Fruit fly (Drosophila melanogaster) whole organism, embryonic: ENCODE data around the gene smo.

Source experiments
- ATbp ChIP-seq: fragments of 200-800 bp; sonication (Bioruptor generic); optimal IDR thresholded peaks from 2 replicates; lab custom pipeline; 2017; ENCODE audit warnings: missing biosample characterization, mild to moderate bottlenecking, missing genetic modification characterization, missing genetic modification reagents
- Ada2b ChIP-seq: fragments of 200-800 bp; sonication (Bioruptor generic); IDR thresholded peaks from 2 replicates; pipeline ENCODE4 v1.3.6; 2022; ENCODE audit warnings: missing biosample characterization, missing genetic modification characterization
- B-H2 ChIP-seq: fragments of 200-800 bp; sonication (Bioruptor generic); optimal IDR thresholded peaks from 2 replicates; lab custom pipeline; 2018; ENCODE audit warnings: missing biosample characterization, mild to moderate bottlenecking, missing genetic modification characterization
- CG11093 ChIP-seq: fragments of 200-800 bp; sonication (Bioruptor generic); IDR thresholded peaks from 3 replicates; pipeline ENCODE4 v1.3.6; 2022; ENCODE audit warnings: missing biosample characterization, missing genetic modification characterization
- CG12155 ChIP-seq: fragments of 200-800 bp; sonication (Bioruptor generic); optimal IDR thresholded peaks from 3 replicates; lab custom pipeline; 2016; ENCODE audit warnings: missing biosample characterization, missing genetic modification characterization
- CG12236 ChIP-seq: fragments of 200-800 bp; sonication (Bioruptor generic); optimal IDR thresholded peaks from 2 replicates; lab custom pipeline; 2016; ENCODE audit warnings: missing biosample characterization, missing genetic modification characterization
- CG13894 ChIP-seq: fragments of 200-800 bp; sonication (Bioruptor generic); optimal IDR thresholded peaks from 3 replicates; lab custom pipeline; 2018; ENCODE audit warnings: missing biosample characterization, mild to moderate bottlenecking, missing genetic modification characterization, moderate library complexity
- CG15269 ChIP-seq: fragments of 200-800 bp; sonication (Bioruptor generic); optimal IDR thresholded peaks from 2 replicates; lab custom pipeline; 2018; ENCODE audit warnings: missing biosample characterization, mild to moderate bottlenecking, missing genetic modification characterization, moderate library complexity
- CG17186 ChIP-seq: fragments of 200-800 bp; sonication (Bioruptor generic); optimal IDR thresholded peaks from 3 replicates; lab custom pipeline; 2017; ENCODE audit warnings: missing biosample characterization, missing genetic modification reagents, missing genetic modification characterization
- CG17328 ChIP-seq: fragments of 200-800 bp; sonication (Bioruptor generic); IDR thresholded peaks from 2 replicates; pipeline ENCODE4 v1.3.6; 2022; ENCODE audit warnings: missing biosample characterization, missing genetic modification characterization
- CG17829 ChIP-seq: fragments of 200-800 bp; optimal IDR thresholded peaks from 2 replicates; lab custom pipeline; 2019; ENCODE audit warnings: missing biosample characterization, mild to moderate bottlenecking, missing genetic modification characterization, moderate library complexity
- CG18011 ChIP-seq: fragments of 200-800 bp; sonication (Bioruptor generic); optimal IDR thresholded peaks from 2 replicates; lab custom pipeline; 2017; ENCODE audit warnings: missing biosample characterization, missing genetic modification characterization, mild to moderate bottlenecking, moderate library complexity, missing genotype
- CG1832 ChIP-seq: fragments of 200-800 bp; sonication (Bioruptor generic); optimal IDR thresholded peaks from 2 replicates; lab custom pipeline; 2017; ENCODE audit warnings: missing biosample characterization, mild to moderate bottlenecking, missing genetic modification characterization, inconsistent platforms
- CG2202 ChIP-seq: fragments of 200-800 bp; sonication (Bioruptor generic); optimal IDR thresholded peaks from 2 replicates; lab custom pipeline; 2018; ENCODE audit warnings: missing biosample characterization, mild to moderate bottlenecking, missing genetic modification characterization
- CG2678 ChIP-seq: fragments of 200-800 bp; sonication (Bioruptor generic); optimal IDR thresholded peaks from 3 replicates; lab custom pipeline; 2019; ENCODE audit warnings: missing biosample characterization, mild to moderate bottlenecking, missing genetic modification characterization, moderate library complexity
- CG3995 ChIP-seq: fragments of 200-800 bp; sonication (Bioruptor generic); optimal IDR thresholded peaks from 3 replicates; lab custom pipeline; 2016; ENCODE audit warnings: missing biosample characterization, missing genetic modification characterization
- CG7372 ChIP-seq: fragments of 200-800 bp; sonication (Bioruptor generic); IDR thresholded peaks from 2 replicates; pipeline ENCODE4 v1.3.6; 2022; ENCODE audit warnings: missing biosample characterization, missing genetic modification characterization
- Camta ChIP-seq: fragments of 200-800 bp; sonication (Bioruptor generic); optimal IDR thresholded peaks from 2 replicates; lab custom pipeline; 2016; ENCODE audit warnings: missing biosample characterization, missing genetic modification characterization
- D ChIP-seq, 2 experiments: fragments of 200-800 bp in 1 of 2; fragments of >200 bp in 1 of 2; sonication (Bioruptor generic) in 1 of 2; optimal IDR thresholded peaks; 2 replicates in 1 of 2; 3 replicates in 1 of 2; lab custom pipeline; 2017; ENCODE audit warnings: mild to moderate bottlenecking in 1 of 2, missing biosample characterization in 1 of 2, missing genetic modification characterization in 1 of 2, missing genetic modification reagents in 1 of 2
- Dip3 ChIP-seq: fragments of 200-800 bp; sonication (Bioruptor generic); optimal IDR thresholded peaks from 3 replicates; lab custom pipeline; 2016; ENCODE audit warnings: missing biosample characterization, missing genetic modification characterization
- HLH3B ChIP-seq: fragments of 200-800 bp; sonication (Bioruptor generic); IDR thresholded peaks from 2 replicates; pipeline ENCODE4 v1.3.6; 2022; ENCODE audit warnings: missing biosample characterization, missing genetic modification characterization
- NC2β ChIP-seq: fragments of 200-800 bp; sonication (Bioruptor generic); optimal IDR thresholded peaks from 2 replicates; lab custom pipeline; 2016; ENCODE audit warnings: missing biosample characterization, missing genetic modification characterization
- NFAT ChIP-seq: fragments of 200-800 bp; sonication (Bioruptor generic); IDR thresholded peaks from 2 replicates; pipeline ENCODE4 v1.3.6; 2022; ENCODE audit warnings: missing biosample characterization, missing genetic modification characterization
- Sox100B ChIP-seq: fragments of 200-800 bp; sonication (Bioruptor generic); optimal IDR thresholded peaks from 3 replicates; lab custom pipeline; 2018; ENCODE audit warnings: missing biosample characterization, mild to moderate bottlenecking, missing genetic modification characterization
- Sry-δ ChIP-seq: fragments of 200-800 bp; sonication (Bioruptor generic); optimal IDR thresholded peaks from 2 replicates; lab custom pipeline; 2016; ENCODE audit warnings: missing biosample characterization, missing genetic modification characterization
- Trl ChIP-seq, 3 experiments: fragments of >200 bp in 2 of 3; fragments of 200-800 bp in 1 of 3; sonication (Bioruptor generic) in 1 of 3; optimal IDR thresholded peaks; 2 replicates in 1 of 3; 3 replicates in 2 of 3; lab custom pipeline; 2016 to 2017; ENCODE audit warnings: missing biosample characterization in 1 of 3, missing genetic modification characterization in 1 of 3
- amos ChIP-seq: fragments of 200-800 bp; sonication (Bioruptor generic); IDR thresholded peaks from 2 replicates; pipeline ENCODE4 v1.3.6; 2022; ENCODE audit warnings: missing biosample characterization, missing genetic modification characterization; ENCODE audit not compliant: partially characterized antibody
- cas ChIP-seq: fragments of 200-800 bp; sonication (Bioruptor generic); IDR thresholded peaks from 2 replicates; pipeline ENCODE4 v1.3.6; 2022; ENCODE audit warnings: missing biosample characterization, missing genetic modification characterization
- chinmo ChIP-seq: fragments of 200-800 bp; sonication (Bioruptor generic); IDR thresholded peaks from 4 replicates; pipeline ENCODE4 v1.3.6; 2022; ENCODE audit warnings: missing biosample characterization, missing genetic modification characterization; ENCODE audit not compliant: partially characterized antibody
- cwo ChIP-seq: fragments of 200-800 bp; sonication (Bioruptor generic); optimal IDR thresholded peaks from 3 replicates; lab custom pipeline; 2017; ENCODE audit warnings: missing biosample characterization, missing genetic modification characterization, mild to moderate bottlenecking, moderate library complexity, missing genetic modification reagents
- gcm2 ChIP-seq: fragments of 200-800 bp; sonication (Bioruptor generic); optimal IDR thresholded peaks from 2 replicates; lab custom pipeline; 2016; ENCODE audit warnings: missing biosample characterization, missing genetic modification characterization
- ham ChIP-seq: fragments of 200-800 bp; sonication (Bioruptor generic); IDR thresholded peaks from 2 replicates; pipeline ENCODE4 v1.3.6; 2022; ENCODE audit warnings: missing biosample characterization, missing genetic modification characterization
- jigr1 ChIP-seq: fragments of 200-800 bp; sonication (Bioruptor generic); IDR thresholded peaks from 3 replicates; pipeline ENCODE4 v1.3.6; 2022; ENCODE audit warnings: missing biosample characterization, missing genetic modification characterization
- maf-S ChIP-seq: fragments of 200-800 bp; sonication (Bioruptor generic); optimal IDR thresholded peaks from 2 replicates; lab custom pipeline; 2016; ENCODE audit warnings: missing biosample characterization, missing genetic modification characterization
- nom ChIP-seq: fragments of 200-800 bp; sonication (Bioruptor generic); optimal IDR thresholded peaks from 2 replicates; lab custom pipeline; 2017; ENCODE audit warnings: missing biosample characterization, missing genetic modification characterization, mild to moderate bottlenecking, moderate library complexity, missing genetic modification reagents
- oc ChIP-seq: fragments of 200-800 bp; sonication (Bioruptor generic); optimal IDR thresholded peaks from 2 replicates; lab custom pipeline; 2018; ENCODE audit warnings: missing biosample characterization, mild to moderate bottlenecking, missing genetic modification characterization, moderate library complexity
- prd ChIP-seq, 3 experiments: fragments of >200 bp in 2 of 3; fragments of 200-800 bp in 1 of 3; sonication (Bioruptor generic) in 1 of 3; optimal IDR thresholded peaks in 2 of 3; IDR thresholded peaks in 1 of 3; 2 replicates in 2 of 3; 3 replicates in 1 of 3; pipeline versions ENCODE4 v1.3.6 to Lab custom; 2017 to 2022; ENCODE audit warnings: missing biosample characterization in 1 of 3, missing genetic modification characterization in 1 of 3
- pros ChIP-seq: fragments of 200-800 bp; sonication (Bioruptor generic); optimal IDR thresholded peaks from 3 replicates; lab custom pipeline; 2019; ENCODE audit warnings: missing biosample characterization, mild to moderate bottlenecking, missing genetic modification characterization, moderate library complexity
- repo ChIP-seq: fragments of 200-800 bp; sonication (Bioruptor generic); optimal IDR thresholded peaks from 2 replicates; lab custom pipeline; 2016; ENCODE audit warnings: missing biosample characterization, missing genetic modification characterization
- salm ChIP-seq: fragments of 200-800 bp; sonication (Bioruptor generic); optimal IDR thresholded peaks from 2 replicates; lab custom pipeline; 2018; ENCODE audit warnings: missing biosample characterization, mild to moderate bottlenecking, missing genetic modification characterization
- sc ChIP-seq, 3 experiments: fragments of >200 bp in 2 of 3; fragments of 200-800 bp in 1 of 3; sonication (Bioruptor generic) in 1 of 3; optimal IDR thresholded peaks; 2 replicates in 2 of 3; 3 replicates in 1 of 3; lab custom pipeline; 2017; ENCODE audit warnings: mild to moderate bottlenecking in 1 of 3, missing biosample characterization in 1 of 3, missing genetic modification characterization in 1 of 3, missing genetic modification reagents in 1 of 3
- sens-2 ChIP-seq: fragments of 200-800 bp; sonication (Bioruptor generic); IDR thresholded peaks from 2 replicates; pipeline ENCODE4 v1.3.6; 2022; ENCODE audit warnings: missing biosample characterization, missing genetic modification characterization
- sisA ChIP-seq: fragments of 200-800 bp; sonication (Bioruptor generic); IDR thresholded peaks from 2 replicates; pipeline ENCODE4 v1.3.6; 2022; ENCODE audit warnings: missing biosample characterization, missing genetic modification characterization
- slou ChIP-seq: fragments of 200-800 bp; sonication (Bioruptor generic); optimal IDR thresholded peaks from 3 replicates; lab custom pipeline; 2016; ENCODE audit warnings: missing biosample characterization, missing genetic modification characterization
- trem ChIP-seq: fragments of 200-800 bp; optimal IDR thresholded peaks from 3 replicates; lab custom pipeline; 2019; ENCODE audit warnings: missing biosample characterization, mild to moderate bottlenecking, missing genetic modification characterization, moderate library complexity
- twi ChIP-seq: fragments of 200-800 bp; optimal IDR thresholded peaks from 2 replicates; lab custom pipeline; 2019; ENCODE audit warnings: missing biosample characterization, mild to moderate bottlenecking, missing genetic modification characterization, moderate library complexity
- vnd ChIP-seq: fragments of 200-800 bp; sonication (Bioruptor generic); IDR thresholded peaks from 3 replicates; pipeline ENCODE4 v1.3.6; 2022; ENCODE audit warnings: missing biosample characterization, missing genetic modification characterization; ENCODE audit not compliant: partially characterized antibody

Gene smo

DNA sequence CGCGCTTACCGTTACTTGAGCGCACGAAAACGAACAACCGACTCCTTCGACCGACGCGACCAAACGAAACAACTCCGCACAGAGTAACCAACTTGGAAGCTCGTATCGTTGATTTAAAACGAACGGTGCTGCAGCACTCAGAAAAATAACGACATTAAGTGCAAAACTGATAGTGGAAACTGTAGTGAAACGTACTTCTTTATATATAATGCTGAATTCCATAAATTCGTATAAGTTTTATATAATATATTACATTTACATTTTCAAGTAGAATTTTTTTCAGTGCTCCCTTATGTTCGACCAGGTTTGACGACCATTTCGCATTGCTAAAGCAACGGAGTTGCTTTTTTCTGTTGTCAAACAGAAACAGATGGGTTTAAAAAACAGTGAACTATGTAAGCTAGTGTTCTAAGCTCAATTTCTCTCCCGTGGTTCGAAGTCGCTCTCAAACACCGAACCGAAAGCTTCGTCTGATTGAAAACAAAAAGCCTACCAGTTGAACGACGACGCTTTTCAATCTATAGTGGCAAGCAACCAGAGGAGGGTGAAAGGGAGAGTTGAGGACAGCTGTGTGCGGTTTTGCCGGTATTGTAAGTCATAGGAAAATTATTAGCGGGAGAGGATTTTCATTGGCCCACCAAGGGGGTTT is 9.8 kb upstream of the smo start, which contains the start of gene CG17075 (continued):
- peak; percentile 91 for TF ChIP-seq oc (tag; lab: Kevin White, UChicago)
- TF ChIP-seq Camta (GFP tag; lab: Kevin White, UChicago) = peak; percentile 82
- no peak for TF ChIP-seq D (optimal IDR thresholded peaks at IDR 0.05; lab: Kevin White, UChicago)
- peak; percentile 84 for TF ChIP-seq D (GFP tag; optimal IDR thresholded peaks at IDR 0.05; lab: Kevin White, UChicago)
- peak; percentile 65 for TF ChIP-seq NC2β
- TF ChIP-seq sc (optimal IDR thresholded peaks at IDR 0.05; lab: Kevin White, UChicago) = no peak
- TF ChIP-seq sc (GFP tag; optimal IDR thresholded peaks at IDR 0.05; lab: Kevin White, UChicago) = peak; percentile 76
- TF ChIP-seq CG2202 (tag; lab: Kevin White, UChicago) = peak; percentile 58
- TF ChIP-seq salm (tag; lab: Kevin White, UChicago) = peak; percentile 83
- TF ChIP-seq maf-S = peak; percentile 62
- TF ChIP-seq CG17829 (tag; lab: Kevin White, UChicago) = peak; percentile 89
- TF ChIP-seq cwo (GFP tag; lab: Kevin White, UChicago) = peak; percentile 94
- peak; percentile 82 for TF ChIP-seq jigr1 (GFP tag; lab: Robert Waterston, UW)
- peak; percentile 28 for TF ChIP-seq Sry-δ (GFP tag; lab: Kevin White, UChicago)
- TF ChIP-seq vnd = no peak
- TF ChIP-seq CG12155 (GFP tag; lab: Kevin White, UChicago) = peak; percentile 90
- peak; percentile 92 for TF ChIP-seq sisA (GFP tag; lab: Robert Waterston, UW)
- no peak for TF ChIP-seq CG1832 (GFP tag; lab: Kevin White, UChicago)
- peak; percentile 97 for TF ChIP-seq CG2678 (tag; lab: Kevin White, UChicago)
- peak; percentile 85 for TF ChIP-seq CG18011 (GFP tag; lab: Kevin White, UChicago)
- TF ChIP-seq twi (tag; lab: Kevin White, UChicago) = peak; percentile 78
- TF ChIP-seq Sox100B (GFP tag; lab: Kevin White, UChicago) = peak; percentile 92
- TF ChIP-seq Ada2b = peak; percentile 97
- TF ChIP-seq CG15269 (tag; lab: Kevin White, UChicago) = peak; percentile 97
- peak; percentile 96 for TF ChIP-seq ATbp
- peak; percentile 94 for TF ChIP-seq CG7372 (GFP tag; lab: Robert Waterston, UW)
- peak; percentile 61; the same call in 1 of the 2 replicates for TF ChIP-seq ham (GFP tag; lab: Robert Waterston, UW)
- no peak for TF ChIP-seq prd (optimal IDR thresholded peaks at IDR 0.05; lab: Kevin White, UChicago)
- TF ChIP-seq prd (GFP tag; IDR thresholded peaks at IDR 0.05; lab: Robert Waterston, UW) = peak; percentile 95
- peak; percentile 78 for TF ChIP-seq trem (tag; lab: Kevin White, UChicago)
- TF ChIP-seq NFAT (GFP tag; lab: Robert Waterston, UW) = peak; percentile 90
- peak; percentile 82 for TF ChIP-seq sens-2 (GFP tag; lab: Robert Waterston, UW)
- TF ChIP-seq CG17328 = peak; percentile 96
- peak; percentile 36 for TF ChIP-seq CG17186 (GFP tag; lab: Kevin White, UChicago)
- peak; percentile 55 for TF ChIP-seq repo (GFP tag; lab: Kevin White, UChicago)
- no peak for TF ChIP-seq chinmo (GFP tag; lab: Robert Waterston, UW)
- TF ChIP-seq B-H2 (GFP tag; lab: Kevin White, UChicago) = peak; percentile 80
- TF ChIP-seq CG13894 (tag; lab: Kevin White, UChicago) = peak; percentile 94
- TF ChIP-seq cas (GFP tag; lab: Robert Waterston, UW) = peak; percentile 86
- TF ChIP-seq Trl (optimal IDR thresholded peaks at IDR 0.05; lab: Kevin White, UChicago) = peak in 1 of 2 experiments; percentile 20
- TF ChIP-seq Trl (GFP tag; optimal IDR thresholded peaks at IDR 0.05; lab: Kevin White, UChicago) = peak; percentile 65
- TF ChIP-seq CG11093 (GFP tag; lab: Robert Waterston, UW) = peak; percentile 91
- TF ChIP-seq gcm2 (GFP tag; lab: Kevin White, UChicago) = peak; percentile 74
- TF ChIP-seq amos (GFP tag; lab: Robert Waterston, UW) = no peak
- TF ChIP-seq CG3995 (GFP tag; lab: Kevin White, UChicago) = peak; percentile 24
- no peak for TF ChIP-seq pros (GFP tag; lab: Kevin White, UChicago)
- peak; percentile 40 for TF ChIP-seq nom (GFP tag; lab: Kevin White, UChicago)
- peak; percentile 95 for TF ChIP-seq slou
- peak; percentile 32 for TF ChIP-seq CG12236
- TF ChIP-seq HLH3B (GFP tag; lab: Robert Waterston, UW) = peak; percentile 96
- TF ChIP-seq Dip3 (GFP tag; lab: Kevin White, UChicago) = peak; percentile 71
